Worm (Caenorhabditis elegans) whole organism, young adult: ENCODE results near the gene cst-1.

Experiments used
- B0336.3 ChIP-seq: fragments of 200-800 bp; sonication (Bioruptor generic); IDR thresholded peaks from 2 replicates; pipeline ENCODE4 v1.3.6; 2022; ENCODE audit warnings: missing genetic modification characterization, missing compliant biosample characterization
- C17E4.6 ChIP-seq: fragments of 200-800 bp; sonication (Bioruptor generic); IDR thresholded peaks from 2 replicates; pipeline ENCODE4 v1.3.6; 2022; ENCODE audit warnings: missing genetic modification reagents, missing genetic modification characterization, missing compliant biosample characterization
- D2030.7 ChIP-seq: fragments of 200-800 bp; sonication (Bioruptor generic); IDR thresholded peaks from 2 replicates; pipeline ENCODE4 v1.3.6; 2022; ENCODE audit warnings: missing genetic modification reagents, missing genetic modification characterization, missing compliant biosample characterization
- F39B2.1 ChIP-seq: fragments of 200-800 bp; sonication (Bioruptor generic); IDR thresholded peaks from 2 replicates; pipeline ENCODE4 v1.3.6; 2022; ENCODE audit warnings: missing genetic modification reagents, missing genetic modification characterization, missing compliant biosample characterization
- F52B5.7 ChIP-seq: sonication (generic microtip); optimal IDR thresholded peaks from 2 replicates; lab custom pipeline; 2016; ENCODE audit warnings: mild to moderate bottlenecking, missing genetic modification characterization, missing compliant biosample characterization
- F57A8.1 ChIP-seq: fragments of 200-800 bp; sonication (Bioruptor generic); optimal IDR thresholded peaks from 2 replicates; lab custom pipeline; 2018; ENCODE audit warnings: mild to moderate bottlenecking, missing genetic modification characterization, moderate library complexity, missing compliant biosample characterization
- K11D2.4 ChIP-seq: fragments of 200-800 bp; sonication (Bioruptor generic); IDR thresholded peaks from 2 replicates; pipeline ENCODE4 v1.3.6; 2022; ENCODE audit warnings: missing genetic modification reagents, missing genetic modification characterization, missing compliant biosample characterization
- K12H6.12 ChIP-seq: fragments of 200-800 bp; sonication (Bioruptor generic); optimal IDR thresholded peaks from 2 replicates; lab custom pipeline; 2018; ENCODE audit warnings: mild to moderate bottlenecking, missing genetic modification characterization, missing compliant biosample characterization
- Y53G8AR.9 ChIP-seq: fragments of 200-800 bp; sonication (Bioruptor generic); conservative IDR thresholded peaks from 2 replicates; pipeline ENCODE4 v1.3.6; 2022; ENCODE audit warnings: missing genetic modification reagents, missing genetic modification characterization, missing compliant biosample characterization
- Y56A3A.18 ChIP-seq: fragments of 200-800 bp; sonication (Bioruptor generic); IDR thresholded peaks from 2 replicates; pipeline ENCODE4 v1.3.6; 2022; ENCODE audit warnings: missing genetic modification reagents, missing genetic modification characterization, missing compliant biosample characterization
- ZK185.1 ChIP-seq: sonication (generic microtip); optimal IDR thresholded peaks from 2 replicates; lab custom pipeline; 2016; ENCODE audit warnings: mild to moderate bottlenecking, missing genetic modification characterization, missing compliant biosample characterization; ENCODE audit not compliant: poor library complexity, severe bottlenecking
- aptf-3 ChIP-seq: fragments of 200-800 bp; sonication (Bioruptor generic); IDR thresholded peaks from 2 replicates; pipeline ENCODE4 v1.3.6; 2022; ENCODE audit warnings: missing genetic modification characterization, missing compliant biosample characterization
- bed-1 ChIP-seq: fragments of 200-800 bp; sonication (Bioruptor generic); IDR thresholded peaks from 2 replicates; pipeline ENCODE4 v1.3.6; 2022; ENCODE audit warnings: missing genetic modification reagents, missing genetic modification characterization, missing compliant biosample characterization
- ccch-3 ChIP-seq: fragments of 200-800 bp; sonication (Bioruptor generic); optimal IDR thresholded peaks from 2 replicates; lab custom pipeline; 2018; ENCODE audit warnings: mild to moderate bottlenecking, missing genetic modification characterization, missing compliant biosample characterization
- ceh-27 ChIP-seq: fragments of 200-800 bp; sonication (Bioruptor generic); optimal IDR thresholded peaks from 2 replicates; lab custom pipeline; 2018; ENCODE audit warnings: mild to moderate bottlenecking, missing genetic modification characterization, moderate library complexity, missing compliant biosample characterization
- ceh-40 ChIP-seq: fragments of 200-800 bp; sonication (Bioruptor generic); IDR thresholded peaks from 2 replicates; pipeline ENCODE4 v1.3.6; 2022; ENCODE audit warnings: missing genetic modification characterization, missing compliant biosample characterization
- egl-44 ChIP-seq: fragments of 200-800 bp; sonication (Bioruptor generic); IDR thresholded peaks from 2 replicates; pipeline ENCODE4 v1.3.6; 2022; ENCODE audit warnings: missing genetic modification reagents, missing genetic modification characterization, missing compliant biosample characterization
- hmg-20 ChIP-seq: fragments of 200-800 bp; sonication (Bioruptor generic); IDR thresholded peaks from 2 replicates; pipeline ENCODE4 v1.3.6; 2022; ENCODE audit warnings: missing genetic modification reagents, missing genetic modification characterization, missing compliant biosample characterization
- hsf-1 ChIP-seq: fragments of 200-800 bp; sonication (Bioruptor generic); IDR thresholded peaks from 2 replicates; pipeline ENCODE4 v1.3.6; 2022; ENCODE audit warnings: missing genetic modification reagents, missing genetic modification characterization, missing compliant biosample characterization
- lag-1 ChIP-seq: fragments of 200-800 bp; sonication (Bioruptor generic); IDR thresholded peaks from 2 replicates; pipeline ENCODE4 v1.3.6; 2022; ENCODE audit warnings: missing genetic modification reagents, missing genetic modification characterization, missing compliant biosample characterization
- lin-26 ChIP-seq: fragments of 200-800 bp; sonication (Bioruptor generic); IDR thresholded peaks from 2 replicates; pipeline ENCODE4 v1.3.6; 2022; ENCODE audit warnings: missing genetic modification reagents, missing genetic modification characterization, missing compliant biosample characterization
- lin-35 ChIP-seq, 3 experiments: fragments of 150-350 bp in 2 of 3; sonication (generic microtip) in 1 of 3; optimal IDR thresholded peaks; 2 replicates each; lab custom pipeline; 2014 to 2018; ENCODE audit warnings: missing biosample characterization in 3 of 3, missing genetic modification characterization in 3 of 3, missing genetic modification reagents in 3 of 3
- lir-1 ChIP-seq: fragments of 200-800 bp; sonication (Bioruptor generic); conservative IDR thresholded peaks from 2 replicates; pipeline ENCODE4 v1.3.6; 2022; ENCODE audit warnings: missing genetic modification reagents, missing genetic modification characterization, missing compliant biosample characterization
- lsl-1 ChIP-seq: fragments of 200-800 bp; sonication (Bioruptor generic); optimal IDR thresholded peaks from 2 replicates; lab custom pipeline; 2018; ENCODE audit warnings: mild to moderate bottlenecking, missing genetic modification characterization, moderate library complexity, missing compliant biosample characterization
- madf-10 ChIP-seq: sonication (generic microtip); optimal IDR thresholded peaks from 2 replicates; lab custom pipeline; 2016; ENCODE audit warnings: mild to moderate bottlenecking, missing genetic modification characterization, missing compliant biosample characterization
- madf-6 ChIP-seq: fragments of 200-800 bp; sonication (Bioruptor generic); IDR thresholded peaks from 2 replicates; pipeline ENCODE4 v1.3.6; 2022; ENCODE audit warnings: missing genetic modification reagents, missing genetic modification characterization, missing compliant biosample characterization
- madf-8 ChIP-seq: fragments of 200-800 bp; sonication (Bioruptor generic); conservative IDR thresholded peaks from 2 replicates; pipeline ENCODE4 v1.3.6; 2022; ENCODE audit warnings: missing genetic modification reagents, missing genetic modification characterization, missing compliant biosample characterization
- mes-4 ChIP-seq: sonication (generic microtip); optimal IDR thresholded peaks from 2 replicates; lab custom pipeline; 2016; ENCODE audit warnings: missing genotype, missing genetic modification characterization, missing compliant biosample characterization
- nfyb-1 ChIP-seq: fragments of 200-800 bp; sonication (Bioruptor generic); IDR thresholded peaks from 2 replicates; pipeline ENCODE4 v1.3.6; 2022; ENCODE audit warnings: missing genetic modification reagents, missing genetic modification characterization, missing compliant biosample characterization
- nhr-120 ChIP-seq: fragments of 200-800 bp; sonication (Bioruptor generic); IDR thresholded peaks from 2 replicates; pipeline ENCODE4 v1.3.6; 2022; ENCODE audit warnings: missing genetic modification characterization, missing compliant biosample characterization
- nhr-80 ChIP-seq: sonication (generic microtip); optimal IDR thresholded peaks from 2 replicates; lab custom pipeline; 2016; ENCODE audit warnings: missing genetic modification characterization, missing compliant biosample characterization
- rcor-1 ChIP-seq: fragments of 200-800 bp; sonication (Bioruptor generic); IDR thresholded peaks from 2 replicates; pipeline ENCODE4 v1.3.6; 2022; ENCODE audit warnings: missing genetic modification reagents, missing genetic modification characterization, missing compliant biosample characterization
- rpc-1 ChIP-seq, 2 experiments: fragments of 150-350 bp in 1 of 2; sonication (generic microtip) in 1 of 2; optimal IDR thresholded peaks; 2 replicates each; lab custom pipeline; 2014 to 2018; ENCODE audit warnings: missing biosample characterization in 1 of 2, missing genetic modification characterization in 1 of 2, missing genetic modification reagents in 1 of 2, missing genotype in 1 of 2
- sdz-38 ChIP-seq: sonication (generic microtip); optimal IDR thresholded peaks from 2 replicates; lab custom pipeline; 2016; ENCODE audit warnings: missing genotype, missing genetic modification characterization, missing compliant biosample characterization
- snpc-1.1 ChIP-seq: sonication (generic microtip); optimal IDR thresholded peaks from 2 replicates; lab custom pipeline; 2017; ENCODE audit warnings: missing genetic modification characterization, mild to moderate bottlenecking, missing compliant biosample characterization, antibody characterized with exemption, moderate library complexity, missing genotype, missing genetic modification reagents; ENCODE audit not compliant: insufficient read depth
- snpc-1.3 ChIP-seq: sonication (generic microtip); optimal IDR thresholded peaks from 2 replicates; lab custom pipeline; 2017; ENCODE audit warnings: missing genetic modification characterization, mild to moderate bottlenecking, missing compliant biosample characterization, antibody characterized with exemption, moderate library complexity, missing genotype, missing genetic modification reagents; ENCODE audit not compliant: insufficient read depth
- tbx-9 ChIP-seq: sonication (generic microtip); optimal IDR thresholded peaks from 2 replicates; lab custom pipeline; 2016; ENCODE audit warnings: borderline replicate concordance, missing genetic modification characterization, inconsistent platforms, missing compliant biosample characterization
- unc-130 ChIP-seq: sonication (generic microtip); optimal IDR thresholded peaks from 2 replicates; lab custom pipeline; 2016; ENCODE audit warnings: missing genetic modification reagents, missing genetic modification characterization, missing compliant biosample characterization
- ztf-18 ChIP-seq: sonication (generic microtip); optimal IDR thresholded peaks from 2 replicates; lab custom pipeline; 2016; ENCODE audit warnings: missing genotype, mild to moderate bottlenecking, missing genetic modification characterization, missing compliant biosample characterization
- ztf-3 ChIP-seq: fragments of 200-800 bp; sonication (Bioruptor generic); optimal IDR thresholded peaks from 2 replicates; lab custom pipeline; 2018; ENCODE audit warnings: mild to moderate bottlenecking, missing genetic modification characterization, missing compliant biosample characterization

The cst-1 gene

ce11 chrX:4366231-4366630, 26.8 kb downstream of the cst-1 start, which contains the start of gene R160.3:
TSS of gene R160.3 (minus strand) at chrX:4366331.
- TF ChIP-seq madf-10 (tag; lab: Kevin White, UChicago) (no peak), lir-1 (GFP tag; lab: Robert Waterston, UW) (no peak), aptf-3 (GFP tag; lab: Robert Waterston, UW) (no peak), ccch-3 (GFP tag; lab: Kevin White, UChicago) (no peak), snpc-1.1 (tag; lab: Kevin White, UChicago) (no peak), madf-8 (GFP tag; lab: Robert Waterston, UW) (no peak), nhr-120 (GFP tag; lab: Robert Waterston, UW) (no peak), F39B2.1 (GFP tag; lab: Robert Waterston, UW) (no peak), lsl-1 (no peak)

- TF ChIP-seq B0336.3 (GFP tag; lab: Robert Waterston, UW), result no peak
Observed at ce11 chrX:4367414-4367813, 28.0 kb downstream of the cst-1 start, which contains the start of gene R160.10. TSS of gene R160.10 (minus strand) at chrX:4367514.

- TF ChIP-seq nfyb-1 (GFP tag; lab: Robert Waterston, UW) (no peak), bed-1 (no peak), ZK185.1 (tag; lab: Kevin White, UChicago) (no peak), nhr-80 (no peak), Y53G8AR.9 (GFP tag; lab: Robert Waterston, UW) (no peak), madf-6 (GFP tag; lab: Robert Waterston, UW) (no peak)
Observed at ce11 chrX:4368800-4369199, 29.4 kb downstream of the cst-1 start, which contains the start of gene R160.4. TSS of gene R160.4 (minus strand) at chrX:4368900.

ce11 chrX:4370756-4371155, 31.3 kb downstream of the cst-1 start, which contains the start of gene R160.5:
TSS of gene R160.5 (minus strand) at chrX:4370856.
- TF ChIP-seq ceh-27 (GFP tag; lab: Kevin White, UChicago) (no peak), sdz-38 (tag; lab: Kevin White, UChicago) (no peak), ceh-40 (GFP tag; lab: Robert Waterston, UW) (no peak), hmg-20 (GFP tag; lab: Robert Waterston, UW) (no peak), C17E4.6 (GFP tag; lab: Robert Waterston, UW) (no peak), lin-26 (no peak), unc-130 (GFP tag; lab: Kevin White, UChicago) (no peak), tbx-9 (tag; lab: Kevin White, UChicago) (no peak), F52B5.7 (tag; lab: Kevin White, UChicago) (no peak), ztf-3 (GFP tag; lab: Kevin White, UChicago) (no peak), nhr-80 (no peak), K12H6.12 (tag; lab: Kevin White, UChicago) (no peak), egl-44 (GFP tag; lab: Robert Waterston, UW) (no peak), bed-1 (no peak), aptf-3 (GFP tag; lab: Robert Waterston, UW) (no peak)

- no peak for TF ChIP-seq snpc-1.3 (tag; lab: Kevin White, UChicago)
- no peak for TF ChIP-seq Y56A3A.18 (GFP tag; lab: Robert Waterston, UW)
- TF ChIP-seq hsf-1 (GFP tag; lab: Robert Waterston, UW), result no peak
- no peak for TF ChIP-seq ztf-18 (tag; lab: Kevin White, UChicago)
- TF ChIP-seq lin-35 (GFP tag; optimal IDR thresholded peaks at IDR 0.05; lab: Kevin White, UChicago), result no peak
- no peak for TF ChIP-seq F57A8.1
- TF ChIP-seq K11D2.4 (GFP tag; lab: Robert Waterston, UW), result no peak
- no peak for TF ChIP-seq sdz-38 (tag; lab: Kevin White, UChicago)
- TF ChIP-seq hmg-20 (GFP tag; lab: Robert Waterston, UW), result no peak
- no peak for TF ChIP-seq rpc-1 (optimal IDR thresholded peaks at IDR 0.05; lab: Kevin White, UChicago)
- no peak for TF ChIP-seq rpc-1 (tag; optimal IDR thresholded peaks at IDR 0.05; lab: Kevin White, UChicago)
- no peak for TF ChIP-seq rcor-1 (GFP tag; lab: Robert Waterston, UW)
- no peak for TF ChIP-seq lag-1 (GFP tag; lab: Robert Waterston, UW)
- no peak for TF ChIP-seq mes-4 (tag; lab: Kevin White, UChicago)
- TF ChIP-seq madf-8 (GFP tag; lab: Robert Waterston, UW), result no peak
- no peak for TF ChIP-seq D2030.7 (GFP tag; lab: Robert Waterston, UW)
Observed at ce11 chrX:4371413-4371812, 32.0 kb downstream of the cst-1 start, which contains the start of gene R160.13. TSS of gene R160.13 (minus strand) at chrX:4371513.
